Worm (Caenorhabditis elegans) whole organism, early embryonic: Measurements from ENCODE around the gene lgc-46.

ENCODE experiments used
- ama-1 ChIP-seq: fragments of 150-350 bp; optimal IDR thresholded peaks from 2 replicates; lab custom pipeline; 2014
- flt-1 ChIP-seq: fragments of 200-800 bp; sonication (Bioruptor generic); IDR thresholded peaks from 2 replicates; pipeline ENCODE4 v1.3.6; 2022; ENCODE audit warnings: missing genetic modification characterization, missing compliant biosample characterization
- hmg-4 ChIP-seq: fragments of 200-800 bp; sonication (Bioruptor generic); optimal IDR thresholded peaks from 2 replicates; lab custom pipeline; 2018; ENCODE audit warnings: mild to moderate bottlenecking, missing genetic modification characterization, missing compliant biosample characterization
- hnd-1 ChIP-seq: sonication (generic microtip); optimal IDR thresholded peaks from 2 replicates; lab custom pipeline; 2016; ENCODE audit warnings: missing genetic modification characterization, missing compliant biosample characterization
- tra-4 ChIP-seq: sonication (generic microtip); optimal IDR thresholded peaks from 2 replicates; lab custom pipeline; 2017; ENCODE audit warnings: missing genetic modification characterization, missing compliant biosample characterization

DNA sequence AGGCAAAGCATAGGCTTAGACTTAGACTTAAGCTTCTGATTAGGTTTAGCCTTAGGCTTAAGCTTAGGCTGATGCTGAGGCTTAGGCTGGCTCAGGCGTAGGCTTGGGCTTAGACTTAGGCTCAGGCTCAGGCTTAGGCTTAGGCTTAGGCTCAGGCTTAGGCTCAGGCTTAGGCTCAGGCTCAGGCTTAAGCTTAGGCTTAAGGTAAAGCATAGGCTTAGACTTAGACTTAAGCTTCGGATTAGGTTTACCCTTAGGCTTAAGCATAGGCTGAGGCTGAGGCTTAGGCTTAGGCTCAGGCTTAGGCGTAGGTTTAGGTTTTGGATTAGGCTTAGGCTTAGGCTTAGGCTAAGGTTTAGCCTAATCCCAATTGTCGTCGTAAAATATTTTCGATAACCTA lies 36.3 kb downstream of the lgc-46 start:
- TF ChIP-seq flt-1 (GFP tag; lab: Robert Waterston, UW) (no peak), tra-4 (no peak), ama-1 (no peak), hmg-4 (GFP tag; lab: Kevin White, UChicago) (no peak), hnd-1 (tag; lab: Kevin White, UChicago) (no peak)
